Worm (Caenorhabditis elegans): ENCODE measurements around the gene pigt-1.

Gene pigt-1

ce11 chrV:10967594-10968273 lies 9.1 kb upstream of the pigt-1 start (continued):
- TF ChIP-seq F49E8.2 (tag; optimal IDR thresholded peaks at IDR 0.05; ENCODE audit: insufficient read depth): peak; percentile 83
- TF ChIP-seq ekl-4 (GFP tag; IDR thresholded peaks at IDR 0.05): 0 out of 2 replicates have a peak, but pooled peaks have one; percentile 26
- TF ChIP-seq madf-6 (GFP tag; IDR thresholded peaks at IDR 0.05): peak; percentile 69
- TF ChIP-seq nhr-120 (GFP tag; IDR thresholded peaks at IDR 0.05): 0 out of 2 replicates have a peak, but pooled peaks have one; percentile 10
- TF ChIP-seq F52B5.7 (tag; optimal IDR thresholded peaks at IDR 0.05): no peak
- TF ChIP-seq Y53G8AR.9 (GFP tag; conservative IDR thresholded peaks at IDR 0.05): 0 out of 2 replicates have a peak, but pooled peaks have one; percentile 66
- peak; percentile 24 for TF ChIP-seq attf-5 (GFP tag; optimal IDR thresholded peaks at IDR 0.05)
- TF ChIP-seq lin-35 (GFP tag; optimal IDR thresholded peaks at IDR 0.05): peak in 1 of 3 experiments; percentile 55
- peak; percentile 92 for TF ChIP-seq unc-62 (GFP tag; optimal IDR thresholded peaks at IDR 0.05)
- 0 out of 2 replicates have a peak, but pooled peaks have one; percentile 13 for TF ChIP-seq attf-6 (GFP tag; IDR thresholded peaks at IDR 0.05)
- peak; percentile 41 for TF ChIP-seq ztf-22 (GFP tag; optimal IDR thresholded peaks at IDR 0.05)
- TF ChIP-seq tbx-9 (tag; optimal IDR thresholded peaks at IDR 0.05; ENCODE audit: borderline replicate concordance): no peak
- peak; percentile 34; the same call in 1 of the 2 replicates for TF ChIP-seq pbrm-1 (GFP tag; IDR thresholded peaks at IDR 0.05)
- no peak for TF ChIP-seq mel-28 (tag; optimal IDR thresholded peaks at IDR 0.05; ENCODE audit: borderline replicate concordance)
- TF ChIP-seq Y56A3A.18 (GFP tag; IDR thresholded peaks at IDR 0.05): peak; percentile 39; the same call in 1 of the 2 replicates
- TF ChIP-seq snpc-3.4 (tag; optimal IDR thresholded peaks at IDR 0.05): peak; percentile 79
- no peak for TF ChIP-seq mes-4 (tag; optimal IDR thresholded peaks at IDR 0.05)
- 0 out of 2 replicates have a peak, but pooled peaks have one; percentile 11 for TF ChIP-seq D2030.7 (GFP tag; IDR thresholded peaks at IDR 0.05)
- TF ChIP-seq C17E4.6 (GFP tag; IDR thresholded peaks at IDR 0.05): no peak
- peak; percentile 72 for TF ChIP-seq ets-4 (GFP tag; optimal IDR thresholded peaks at IDR 0.05)
- TF ChIP-seq lin-54 (GFP tag; optimal IDR thresholded peaks at IDR 0.05): peak; percentile 47
- no peak for TF ChIP-seq Y67H2A.10 (GFP tag; conservative IDR thresholded peaks at IDR 0.05)
- no peak for TF ChIP-seq bed-1 (GFP tag; IDR thresholded peaks at IDR 0.05)
- TF ChIP-seq F57C9.4 (tag; optimal IDR thresholded peaks at IDR 0.05): no peak
- peak; percentile 98 to 99 for TF ChIP-seq let-607 (tag; optimal IDR thresholded peaks at IDR 0.05)
- no peak for TF ChIP-seq nfya-2 (GFP tag; IDR thresholded peaks at IDR 0.05)
- peak; percentile 27 for TF ChIP-seq ZK185.1 (tag; optimal IDR thresholded peaks at IDR 0.05; ENCODE audit: poor library complexity, severe bottlenecking)
- TF ChIP-seq ztf-26 (tag; optimal IDR thresholded peaks at IDR 0.05): no peak
- peak; percentile 99 for TF ChIP-seq nhr-80 (tag; optimal IDR thresholded peaks at IDR 0.05)
- 0 out of 2 replicates have a peak, but pooled peaks have one; percentile 15 for TF ChIP-seq madf-3 (GFP tag; IDR thresholded peaks at IDR 0.05)
- TF ChIP-seq chd-7 (tag; optimal IDR thresholded peaks at IDR 0.05): peak; percentile 57
- TF ChIP-seq somi-1 (GFP tag; optimal IDR thresholded peaks at IDR 0.05): no peak
- TF ChIP-seq pha-4 (tag; optimal IDR thresholded peaks at IDR 0.05): peak; percentile 89
- TF ChIP-seq snpc-4 (GFP tag; optimal IDR thresholded peaks at IDR 0.05): no peak
- TF ChIP-seq snpc-4 (tag; optimal IDR thresholded peaks at IDR 0.05): peak in 1 of 4 experiments; percentile 51
- no peak for TF ChIP-seq T26A5.8 (tag; optimal IDR thresholded peaks at IDR 0.05)
- no peak for TF ChIP-seq ama-1 (optimal IDR thresholded peaks at IDR 0.05)
- peak in 1 of 2 experiments; percentile 92 for TF ChIP-seq ama-1 (GFP tag; optimal IDR thresholded peaks at IDR 0.05)
- peak; percentile 52; the same call in 1 of the 2 replicates for TF ChIP-seq nfyb-1 (GFP tag; IDR thresholded peaks at IDR 0.05)
- no peak for TF ChIP-seq egl-44 (GFP tag; IDR thresholded peaks at IDR 0.05)
- peak; percentile 38 for TF ChIP-seq T07F8.4 (tag; optimal IDR thresholded peaks at IDR 0.05)
